Worm (Caenorhabditis elegans) whole organism, L4 larva: ENCODE results near the gene smoc-1.

Source experiments
- F10B5.3 ChIP-seq: sonication (generic microtip); optimal IDR thresholded peaks from 2 replicates; lab custom pipeline; 2016; ENCODE audit warnings: mild to moderate bottlenecking, missing genetic modification characterization, missing compliant biosample characterization
- ama-1 ChIP-seq: fragments of 150-350 bp; optimal IDR thresholded peaks from 2 replicates; lab custom pipeline; 2014; ENCODE audit warnings: inconsistent platforms, mixed read lengths
- ceh-82 ChIP-seq: sonication (generic microtip); optimal IDR thresholded peaks from 2 replicates; lab custom pipeline; 2017; ENCODE audit warnings: missing biosample characterization, missing genetic modification characterization
- cey-2 ChIP-seq: sonication (generic microtip); optimal IDR thresholded peaks from 3 replicates; lab custom pipeline; 2017; ENCODE audit warnings: missing genetic modification characterization, mild to moderate bottlenecking, missing compliant biosample characterization, antibody characterized with exemption, borderline replicate concordance; ENCODE audit not compliant: insufficient read depth
- daf-16 ChIP-seq, 3 experiments: sonication (generic microtip); optimal IDR thresholded peaks; 2 replicates each; lab custom pipeline; 2016 to 2017; ENCODE audit warnings: missing genetic modification characterization in 3 of 3, missing genetic modification reagents in 3 of 3, mild to moderate bottlenecking in 2 of 3, missing compliant biosample characterization in 2 of 3, missing biosample characterization in 1 of 3, moderate library complexity in 1 of 3
- nhr-10 ChIP-seq: fragments of 150-350 bp; optimal IDR thresholded peaks from 2 replicates; lab custom pipeline; 2014; ENCODE audit warnings: missing biosample characterization, missing genetic modification characterization
- nhr-76 ChIP-seq: fragments of 150-350 bp; optimal IDR thresholded peaks from 2 replicates; lab custom pipeline; 2014; ENCODE audit warnings: missing biosample characterization, missing genetic modification characterization
- pqm-1 ChIP-seq: sonication (generic microtip); optimal IDR thresholded peaks from 2 replicates; lab custom pipeline; 2017; ENCODE audit warnings: missing biosample characterization, missing genetic modification characterization
- skn-1 ChIP-seq: fragments of 150-350 bp; optimal IDR thresholded peaks from 2 replicates; lab custom pipeline; 2014; ENCODE audit warnings: missing biosample characterization, missing genetic modification characterization
- snpc-4 ChIP-seq: fragments of 150-350 bp; optimal IDR thresholded peaks from 2 replicates; lab custom pipeline; 2014; ENCODE audit warnings: missing biosample characterization, missing genetic modification characterization
- tag-97 ChIP-seq: fragments of 200-800 bp; sonication (Bioruptor generic); IDR thresholded peaks from 2 replicates; pipeline ENCODE4 v1.3.6; 2022; ENCODE audit warnings: missing genetic modification characterization, missing compliant biosample characterization
- zag-1 ChIP-seq: fragments of 150-350 bp; optimal IDR thresholded peaks from 2 replicates; lab custom pipeline; 2014; ENCODE audit warnings: missing biosample characterization, missing genetic modification characterization

- TF ChIP-seq pqm-1 (no peak), ceh-82 (no peak), zag-1 (tag; lab: Kevin White, UChicago) (no peak), F10B5.3 (tag; lab: Kevin White, UChicago) (no peak), snpc-4 (tag; lab: Kevin White, UChicago) (no peak), cey-2 (no peak), tag-97 (GFP tag; lab: Robert Waterston, UW) (no peak), skn-1 (tag; lab: Kevin White, UChicago) (no peak), nhr-76 (no peak), ama-1 (lab: Kevin White, UChicago) (no peak), nhr-10 (tag; lab: Kevin White, UChicago) (no peak), daf-16 (GFP tag; optimal IDR thresholded peaks at IDR 0.05; lab: Kevin White, UChicago) (no peak), daf-16 (tag; optimal IDR thresholded peaks at IDR 0.05; lab: Kevin White, UChicago) (no peak)
These were observed 12.2 kb downstream of the smoc-1 start for ce11 chrV:11769646-11770045.
